Fruit fly (Drosophila melanogaster): ENCODE data around the gene Gug.

Gene Gug

DNA sequence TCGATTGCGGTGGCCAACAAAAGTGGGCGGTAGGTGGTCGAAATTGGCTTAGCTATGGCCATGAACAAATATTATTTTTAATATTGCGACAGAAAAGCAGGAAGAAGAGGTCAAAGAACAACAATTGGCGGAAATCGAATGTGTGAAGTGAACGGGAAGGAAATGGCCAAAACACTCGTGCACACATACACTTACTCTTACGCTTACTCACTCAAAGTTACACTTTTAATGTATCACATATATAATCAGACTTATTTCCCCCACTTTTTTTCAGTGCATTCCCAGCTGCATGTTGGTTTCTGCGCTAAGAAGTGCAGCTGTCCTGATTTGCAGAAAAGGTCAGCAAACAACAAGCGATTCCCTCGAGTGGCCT lies 1.2 kb upstream of the Gug start (continued):
- no peak for TF ChIP-seq sc (optimal IDR thresholded peaks at IDR 0.05)
- TF ChIP-seq sc (GFP tag; optimal IDR thresholded peaks at IDR 0.05) = no peak
- TF ChIP-seq gsb-n (tag; optimal IDR thresholded peaks at IDR 0.05) = peak; percentile 13
- no peak for TF ChIP-seq Spps (tag; optimal IDR thresholded peaks at IDR 0.05)
- no peak for TF ChIP-seq fru (optimal IDR thresholded peaks at IDR 0.05)
- peak; percentile 33 for TF ChIP-seq CG14710 (tag; optimal IDR thresholded peaks at IDR 0.05)
- TF ChIP-seq CG17359 (tag; optimal IDR thresholded peaks at IDR 0.05) = peak; percentile 5
- TF ChIP-seq Hr3 (GFP tag; optimal IDR thresholded peaks at IDR 0.05) = no peak
- TF ChIP-seq lbe (GFP tag; optimal IDR thresholded peaks at IDR 0.05) = no peak
- TF ChIP-seq CG9727 (GFP tag; optimal IDR thresholded peaks at IDR 0.05) = peak; percentile 49
- TF ChIP-seq CG16813 (GFP tag; IDR thresholded peaks at IDR 0.05; ENCODE audit: partially characterized antibody) = no peak
- no peak for TF ChIP-seq pnt (GFP tag; optimal IDR thresholded peaks at IDR 0.05)
- no peak for TF ChIP-seq CG13624 (GFP tag; optimal IDR thresholded peaks at IDR 0.05)
- TF ChIP-seq Atf6 (GFP tag; IDR thresholded peaks at IDR 0.05) = no peak
- no peak for TF ChIP-seq CG5953 (GFP tag; IDR thresholded peaks at IDR 0.05)
- TF ChIP-seq CG31388 (GFP tag; optimal IDR thresholded peaks at IDR 0.05) = no peak
- no peak for TF ChIP-seq CG7987 (GFP tag; optimal IDR thresholded peaks at IDR 0.05)
- no peak for TF ChIP-seq BEAF-32 (GFP tag; optimal IDR thresholded peaks at IDR 0.05)
- peak; percentile 51 for TF ChIP-seq dmrt99B (tag; optimal IDR thresholded peaks at IDR 0.05)
- no peak for TF ChIP-seq org-1 (GFP tag; optimal IDR thresholded peaks at IDR 0.05)
- no peak for TF ChIP-seq CG4282 (GFP tag; optimal IDR thresholded peaks at IDR 0.05)
- TF ChIP-seq CG6683 (GFP tag; optimal IDR thresholded peaks at IDR 0.05) = no peak
- TF ChIP-seq tll (GFP tag; optimal IDR thresholded peaks at IDR 0.05) = no peak
- no peak for TF ChIP-seq CG15073 (GFP tag; optimal IDR thresholded peaks at IDR 0.05)
- no peak for TF ChIP-seq CG4730 (GFP tag; IDR thresholded peaks at IDR 0.05)
- TF ChIP-seq sima (GFP tag; optimal IDR thresholded peaks at IDR 0.05) = no peak
- TF ChIP-seq HmgD (GFP tag; optimal IDR thresholded peaks at IDR 0.05) = peak; percentile 17
- TF ChIP-seq Awh (GFP tag; IDR thresholded peaks at IDR 0.05) = peak; percentile 22; the same call in 1 of the 2 replicates
- TF ChIP-seq CG16779 (GFP tag; IDR thresholded peaks at IDR 0.05) = no peak
- peak; percentile 13 for TF ChIP-seq fd96Cb (tag; optimal IDR thresholded peaks at IDR 0.05)
- TF ChIP-seq Side (GFP tag; optimal IDR thresholded peaks at IDR 0.05) = no peak
- TF ChIP-seq trh (GFP tag; optimal IDR thresholded peaks at IDR 0.05) = no peak
- no peak for TF ChIP-seq CG18764 (GFP tag; optimal IDR thresholded peaks at IDR 0.05)
- TF ChIP-seq Xbp1 (GFP tag; optimal IDR thresholded peaks at IDR 0.05) = no peak
- TF ChIP-seq C15 (GFP tag; IDR thresholded peaks at IDR 0.05) = no peak
- no peak for TF ChIP-seq CG14860 (GFP tag; IDR thresholded peaks at IDR 0.05; ENCODE audit: partially characterized antibody)
- no peak for TF ChIP-seq psq (GFP tag; optimal IDR thresholded peaks at IDR 0.05)
- TF ChIP-seq CG3281 (GFP tag; optimal IDR thresholded peaks at IDR 0.05) = no peak
- no peak for TF ChIP-seq Ets97D (GFP tag; optimal IDR thresholded peaks at IDR 0.05)
- TF ChIP-seq CG7556 (GFP tag; optimal IDR thresholded peaks at IDR 0.05) = peak; percentile 55
- TF ChIP-seq CG30403 (GFP tag; optimal IDR thresholded peaks at IDR 0.05) = peak; percentile 66
- no peak for TF ChIP-seq dysf (GFP tag; IDR thresholded peaks at IDR 0.05)
- TF ChIP-seq Hmr (GFP tag; optimal IDR thresholded peaks at IDR 0.05) = peak; percentile 43
- TF ChIP-seq E2f2 (GFP tag; IDR thresholded peaks at IDR 0.05) = no peak; the same call in 1 of the 2 replicates
- TF ChIP-seq eyg (GFP tag; optimal IDR thresholded peaks at IDR 0.05) = no peak
- TF ChIP-seq CG18599 (GFP tag; optimal IDR thresholded peaks at IDR 0.05) = peak; percentile 34
- TF ChIP-seq ssp (GFP tag; IDR thresholded peaks at IDR 0.05) = no peak
- TF ChIP-seq CG4820 (GFP tag; optimal IDR thresholded peaks at IDR 0.05) = peak; percentile 30
- no peak for TF ChIP-seq CG13894 (tag; optimal IDR thresholded peaks at IDR 0.05)
- no peak for TF ChIP-seq tup (GFP tag; optimal IDR thresholded peaks at IDR 0.05)
- TF ChIP-seq Hr51 (GFP tag; optimal IDR thresholded peaks at IDR 0.05) = peak in 1 of 2 experiments; percentile 14
- no peak for TF ChIP-seq h (optimal IDR thresholded peaks at IDR 0.05)

Measured in whole organism, embryonic.